Fruit fly (Drosophila melanogaster) S2 (cell line): ENCODE data around the gene GMF.

ENCODE experiments used
- CG8478 ChIP-seq: fragments of >200 bp; optimal IDR thresholded peaks from 2 replicates; lab custom pipeline; 2018
- CTCF ChIP-seq, 2 experiments: fragments of >200 bp; optimal IDR thresholded peaks; 2 replicates each; lab custom pipeline; 2018

Gene GMF

dm6 chr2L:16277922-16278321 lies 24.8 kb downstream of the GMF start:
- TF ChIP-seq CTCF (optimal IDR thresholded peaks at IDR 0.05; lab: Kevin White, UChicago) = no peak
- TF ChIP-seq CG8478 (lab: Kevin White, UChicago) = no peak

dm6 chr2L:16276820-16277219 lies 25.9 kb downstream of the GMF start:
- TF ChIP-seq CG8478 (lab: Kevin White, UChicago) = no peak
- no peak for TF ChIP-seq CTCF (optimal IDR thresholded peaks at IDR 0.05; lab: Kevin White, UChicago)

- TF ChIP-seq CTCF (optimal IDR thresholded peaks at IDR 0.05; lab: Kevin White, UChicago) = peak; percentile 57 to 81
- TF ChIP-seq CG8478 (lab: Kevin White, UChicago) = no peak
These were observed 27.0 kb downstream of the GMF start for dm6 chr2L:16275809-16276178.

dm6 chr2L:16275177-16275808 lies 27.5 kb downstream of the GMF start:
- no peak for TF ChIP-seq CTCF (optimal IDR thresholded peaks at IDR 0.05; lab: Kevin White, UChicago)
- TF ChIP-seq CG8478 (lab: Kevin White, UChicago) = no peak

- TF ChIP-seq CTCF (optimal IDR thresholded peaks at IDR 0.05; lab: Kevin White, UChicago) = no peak
- no peak for TF ChIP-seq CG8478 (lab: Kevin White, UChicago)
These were observed 28.7 kb downstream of the GMF start for dm6 chr2L:16274100-16274499.

dm6 chr2L:16273439-16273838 lies 29.3 kb downstream of the GMF start:
- TF ChIP-seq CG8478 (lab: Kevin White, UChicago) = no peak
- no peak for TF ChIP-seq CTCF (optimal IDR thresholded peaks at IDR 0.05; lab: Kevin White, UChicago)

- TF ChIP-seq CTCF (optimal IDR thresholded peaks at IDR 0.05; lab: Kevin White, UChicago) = no peak
- no peak for TF ChIP-seq CG8478 (lab: Kevin White, UChicago)
These were observed 30.0 kb downstream of the GMF start for dm6 chr2L:16272730-16273129.

- no peak for TF ChIP-seq CTCF (optimal IDR thresholded peaks at IDR 0.05; lab: Kevin White, UChicago)
- no peak for TF ChIP-seq CG8478 (lab: Kevin White, UChicago)
These were observed 31.3 kb downstream of the GMF start for dm6 chr2L:16271486-16271806.

dm6 chr2L:16270667-16271485 lies 31.9 kb downstream of the GMF start:
- no peak for TF ChIP-seq CG8478 (lab: Kevin White, UChicago)
- TF ChIP-seq CTCF (optimal IDR thresholded peaks at IDR 0.05; lab: Kevin White, UChicago) = no peak

- no peak for TF ChIP-seq CG8478 (lab: Kevin White, UChicago)
- TF ChIP-seq CTCF (optimal IDR thresholded peaks at IDR 0.05; lab: Kevin White, UChicago) = no peak
These were observed 33.3 kb downstream of the GMF start for dm6 chr2L:16269232-16270134.

dm6 chr2L:16268869-16269231 lies 33.9 kb downstream of the GMF start:
- no peak for TF ChIP-seq CG8478 (lab: Kevin White, UChicago)
- TF ChIP-seq CTCF (optimal IDR thresholded peaks at IDR 0.05; lab: Kevin White, UChicago) = no peak

dm6 chr2L:16268107-16268539 lies 34.6 kb downstream of the GMF start:
- no peak for TF ChIP-seq CG8478 (lab: Kevin White, UChicago)

dm6 chr2L:16267159-16268065 lies 35.3 kb downstream of the GMF start:
- TF ChIP-seq CTCF (optimal IDR thresholded peaks at IDR 0.05; lab: Kevin White, UChicago) (no peak), CG8478 (lab: Kevin White, UChicago) (no peak)

- TF ChIP-seq CTCF (optimal IDR thresholded peaks at IDR 0.05; lab: Kevin White, UChicago) (no peak), CG8478 (lab: Kevin White, UChicago) (no peak)
These were observed 39.0 kb downstream of the GMF start for dm6 chr2L:16263723-16264122.
